Worm (Caenorhabditis elegans) whole organism, L2 larva: Measurements from ENCODE around the gene F49F1.5.

Experiments used
- R02D3.7 ChIP-seq: fragments of 150-350 bp; optimal IDR thresholded peaks from 2 replicates; lab custom pipeline; 2014; ENCODE audit warnings: missing biosample characterization, missing genetic modification characterization
- ama-1 ChIP-seq: fragments of 150-350 bp; optimal IDR thresholded peaks from 2 replicates; lab custom pipeline; 2018; ENCODE audit warnings: inconsistent platforms
- peb-1 ChIP-seq: fragments of 150-350 bp; optimal IDR thresholded peaks from 2 replicates; lab custom pipeline; 2014; ENCODE audit warnings: missing biosample characterization, missing genetic modification characterization

ce11 chrIV:4117432-4117831, 2.8 kb downstream of the F49F1.5 start, which contains the start of gene drd-50:
- no peak for TF ChIP-seq ama-1 (lab: Kevin White, UChicago)
- no peak for TF ChIP-seq peb-1 (tag; lab: Kevin White, UChicago)
- no peak for TF ChIP-seq R02D3.7 (tag; lab: Kevin White, UChicago)
